Worm (Caenorhabditis elegans): Measurements from ENCODE around the gene R10E9.2.

R10E9.2 gene

DNA sequence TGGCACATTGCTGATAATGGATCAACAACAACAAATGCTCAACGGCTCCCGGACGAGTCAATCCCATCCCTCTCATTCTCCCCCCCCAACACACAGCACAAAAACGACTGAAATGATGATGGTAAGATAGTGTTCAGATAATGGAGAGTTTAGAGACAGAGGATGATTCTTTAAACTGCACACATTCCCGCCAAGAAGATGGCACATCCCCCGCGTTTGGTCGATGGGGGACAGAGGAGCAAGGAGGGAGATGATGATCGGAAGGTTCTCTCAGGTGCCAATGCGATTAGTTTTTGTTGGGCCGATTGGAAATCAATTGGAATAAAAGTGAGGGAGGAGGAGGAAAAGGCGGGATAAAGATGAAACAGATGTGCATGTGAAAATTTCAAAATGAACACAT, 36.7 kb downstream of the R10E9.2 start:
- no peak for TF ChIP-seq flt-1 (GFP tag; IDR thresholded peaks at IDR 0.05)
- no peak for TF ChIP-seq klf-2 (GFP tag; conservative IDR thresholded peaks at IDR 0.05)
- no peak for TF ChIP-seq cog-1 (tag; optimal IDR thresholded peaks at IDR 0.05)

- TF ChIP-seq T22C8.4 (GFP tag; IDR thresholded peaks at IDR 0.05) (no peak), tab-1 (GFP tag; IDR thresholded peaks at IDR 0.05) (no peak), ztf-23 (GFP tag; IDR thresholded peaks at IDR 0.05) (no peak), med-1 (GFP tag; optimal IDR thresholded peaks at IDR 0.05; ENCODE audit: insufficient read depth) (no peak), ztf-29 (GFP tag; IDR thresholded peaks at IDR 0.05) (no peak), klf-2 (GFP tag; conservative IDR thresholded peaks at IDR 0.05) (no peak), cog-1 (tag; optimal IDR thresholded peaks at IDR 0.05) (no peak), ref-1 (GFP tag; conservative IDR thresholded peaks at IDR 0.05) (no peak)
Measured at ce11 chrIII:3926801-3927200, 37.3 kb downstream of the R10E9.2 start.

DNA sequence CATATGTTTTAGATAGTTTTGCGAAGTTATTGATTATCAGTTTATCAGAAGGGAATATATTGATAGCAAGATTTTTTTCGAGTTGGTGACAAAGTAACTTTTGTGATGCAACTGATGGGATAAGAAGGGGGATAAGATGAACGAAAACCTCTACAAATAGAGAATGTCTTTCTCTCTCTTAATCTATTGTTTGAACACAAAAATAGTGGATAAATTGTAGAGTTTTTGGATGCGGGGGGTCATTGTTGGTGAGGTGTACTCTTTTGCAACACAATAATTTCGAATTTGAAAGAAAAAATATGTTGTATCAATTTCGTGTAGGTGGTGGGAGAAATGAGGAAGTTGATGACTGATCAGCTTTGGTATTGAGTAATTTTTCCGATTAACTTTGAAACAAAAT, 38.0 kb downstream of the R10E9.2 start, which contains the start of gene ZK1058.9:
Gene ZK1058.9 (minus strand): TSS at position 101 of the 400 bp plus-strand sequence.
- TF ChIP-seq klf-2 (GFP tag; conservative IDR thresholded peaks at IDR 0.05) (no peak), tab-1 (GFP tag; IDR thresholded peaks at IDR 0.05) (no peak), med-1 (GFP tag; optimal IDR thresholded peaks at IDR 0.05; ENCODE audit: insufficient read depth) (no peak), ref-1 (GFP tag; conservative IDR thresholded peaks at IDR 0.05) (no peak), ztf-29 (GFP tag; IDR thresholded peaks at IDR 0.05) (no peak), ztf-23 (GFP tag; IDR thresholded peaks at IDR 0.05) (no peak), flt-1 (GFP tag; IDR thresholded peaks at IDR 0.05) (no peak), T22C8.4 (GFP tag; IDR thresholded peaks at IDR 0.05) (no peak)

ce11 chrIII:3921646-3922328, 42.4 kb downstream of the R10E9.2 start, which contains the start of the genes metl-6 and nit-1:
TSS of gene metl-6 (minus strand) at chrIII:3921711.
TSS of gene nit-1 (plus strand) at chrIII:3922207.
- TF ChIP-seq cog-1 (tag; optimal IDR thresholded peaks at IDR 0.05) = no peak
- no peak for TF ChIP-seq tab-1 (GFP tag; IDR thresholded peaks at IDR 0.05)
- TF ChIP-seq klf-2 (GFP tag; conservative IDR thresholded peaks at IDR 0.05) = no peak

DNA sequence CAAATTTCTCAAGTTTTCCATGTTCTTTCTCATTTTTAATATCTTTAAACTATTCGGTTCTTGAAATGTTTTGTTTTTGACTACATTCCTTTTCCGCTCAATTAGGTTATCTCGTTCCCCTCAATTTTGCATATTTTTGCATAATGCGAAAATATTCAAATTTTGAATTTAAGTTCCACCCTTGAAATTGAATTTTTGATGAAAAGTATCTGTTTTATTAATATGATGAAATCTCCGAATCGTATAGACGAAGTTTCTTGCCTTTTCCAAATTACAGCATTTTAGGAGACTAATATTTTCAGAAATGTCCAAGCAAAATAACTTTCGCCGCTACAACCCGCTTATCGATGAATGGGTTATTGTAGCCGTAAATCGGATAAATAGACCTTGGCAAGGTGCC, 45.6 kb downstream of the R10E9.2 start, which contains the start of gene ZK1058.3:
Gene ZK1058.3 (plus strand): TSS at position 301 of the 400 bp plus-strand sequence.
- TF ChIP-seq T22C8.4 (GFP tag; IDR thresholded peaks at IDR 0.05) (no peak), ztf-29 (GFP tag; IDR thresholded peaks at IDR 0.05) (no peak), tab-1 (GFP tag; IDR thresholded peaks at IDR 0.05) (no peak)

DNA sequence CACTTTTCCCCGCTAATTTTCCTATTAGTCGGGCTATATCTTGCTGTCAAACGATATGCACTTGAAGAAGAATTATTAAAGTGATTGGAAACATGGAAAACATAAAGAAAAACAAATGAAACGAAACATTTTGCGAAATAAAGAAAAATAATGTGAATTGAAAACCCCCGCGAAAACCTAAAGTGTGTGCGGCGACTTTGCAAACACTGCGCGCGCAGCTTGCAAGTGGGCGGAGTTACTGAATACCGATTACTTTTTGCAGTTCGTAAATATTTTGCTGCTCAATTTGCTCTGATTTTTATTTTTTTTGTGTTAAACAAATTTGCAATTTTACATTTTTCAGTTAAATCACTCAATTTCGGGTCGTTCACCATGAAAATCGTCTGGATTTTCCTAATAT, 47.5 kb downstream of the R10E9.2 start, which contains the start of gene ccdc-47:
Gene ccdc-47 (plus strand): TSS at position 344 of the 400 bp plus-strand sequence.
- peak; percentile 66 for TF ChIP-seq T22C8.4 (GFP tag; IDR thresholded peaks at IDR 0.05)
- TF ChIP-seq tab-1 (GFP tag; IDR thresholded peaks at IDR 0.05) = peak; percentile 88
- peak; percentile 95 for TF ChIP-seq med-1 (GFP tag; optimal IDR thresholded peaks at IDR 0.05; ENCODE audit: insufficient read depth)
- TF ChIP-seq ref-1 (GFP tag; conservative IDR thresholded peaks at IDR 0.05) = 0 out of 2 replicates have a peak, but pooled peaks have one; percentile 22
- TF ChIP-seq ztf-23 (GFP tag; IDR thresholded peaks at IDR 0.05) = peak; percentile 89
- peak; percentile 77 for TF ChIP-seq klf-2 (GFP tag; conservative IDR thresholded peaks at IDR 0.05)
- peak; percentile 93 for TF ChIP-seq flt-1 (GFP tag; IDR thresholded peaks at IDR 0.05)
- TF ChIP-seq ztf-29 (GFP tag; IDR thresholded peaks at IDR 0.05) = no peak
- TF ChIP-seq cog-1 (tag; optimal IDR thresholded peaks at IDR 0.05) = peak; percentile 72

DNA sequence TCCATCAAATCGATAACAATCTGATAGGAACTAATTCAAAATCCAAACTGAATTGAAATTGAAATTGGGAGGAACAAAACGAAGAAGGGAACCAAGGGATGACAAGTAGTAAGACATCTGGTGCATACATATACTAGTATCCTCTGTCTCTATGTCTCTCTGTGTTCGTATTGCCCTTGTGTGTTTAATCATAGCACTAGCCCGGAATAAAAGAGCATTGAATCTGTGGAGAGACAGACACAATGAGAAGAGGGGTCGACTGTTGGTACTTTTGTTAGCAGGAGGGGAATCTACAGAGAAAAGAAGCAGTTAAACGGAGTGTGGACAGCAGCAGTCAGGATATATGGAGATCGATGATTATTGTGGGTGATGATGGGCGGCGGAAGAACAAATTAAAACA, 48.4 kb downstream of the R10E9.2 start:
- TF ChIP-seq ztf-23 (GFP tag; IDR thresholded peaks at IDR 0.05) (0 out of 2 replicates have a peak, but pooled peaks have one; percentile 28), cog-1 (tag; optimal IDR thresholded peaks at IDR 0.05) (no peak), ref-1 (GFP tag; conservative IDR thresholded peaks at IDR 0.05) (no peak), T22C8.4 (GFP tag; IDR thresholded peaks at IDR 0.05) (no peak), tab-1 (GFP tag; IDR thresholded peaks at IDR 0.05) (no peak), flt-1 (GFP tag; IDR thresholded peaks at IDR 0.05) (no peak), ztf-29 (GFP tag; IDR thresholded peaks at IDR 0.05) (peak; percentile 40; the same call in 1 of the 2 replicates), med-1 (GFP tag; optimal IDR thresholded peaks at IDR 0.05; ENCODE audit: insufficient read depth) (no peak), klf-2 (GFP tag; conservative IDR thresholded peaks at IDR 0.05) (no peak)

- no peak for TF ChIP-seq ztf-29 (GFP tag; IDR thresholded peaks at IDR 0.05)
- no peak for TF ChIP-seq ztf-23 (GFP tag; IDR thresholded peaks at IDR 0.05)
- TF ChIP-seq klf-2 (GFP tag; conservative IDR thresholded peaks at IDR 0.05) = no peak
- TF ChIP-seq cog-1 (tag; optimal IDR thresholded peaks at IDR 0.05) = no peak
- TF ChIP-seq ref-1 (GFP tag; conservative IDR thresholded peaks at IDR 0.05) = no peak
- no peak for TF ChIP-seq tab-1 (GFP tag; IDR thresholded peaks at IDR 0.05)
- no peak for TF ChIP-seq med-1 (GFP tag; optimal IDR thresholded peaks at IDR 0.05; ENCODE audit: insufficient read depth)
- TF ChIP-seq T22C8.4 (GFP tag; IDR thresholded peaks at IDR 0.05) = no peak
- TF ChIP-seq flt-1 (GFP tag; IDR thresholded peaks at IDR 0.05) = no peak
Measured at ce11 chrIII:3914836-3915235, 49.3 kb downstream of the R10E9.2 start.

ce11 chrIII:3914049-3914448, 50.1 kb downstream of the R10E9.2 start, which contains the start of gene pat-3:
TSS of gene pat-3 (minus strand) at chrIII:3914149.
- TF ChIP-seq T22C8.4 (GFP tag; IDR thresholded peaks at IDR 0.05) (no peak), ztf-23 (GFP tag; IDR thresholded peaks at IDR 0.05) (no peak), cog-1 (tag; optimal IDR thresholded peaks at IDR 0.05) (no peak), klf-2 (GFP tag; conservative IDR thresholded peaks at IDR 0.05) (no peak), tab-1 (GFP tag; IDR thresholded peaks at IDR 0.05) (no peak), med-1 (GFP tag; optimal IDR thresholded peaks at IDR 0.05; ENCODE audit: insufficient read depth) (no peak), ztf-29 (GFP tag; IDR thresholded peaks at IDR 0.05) (no peak), ref-1 (GFP tag; conservative IDR thresholded peaks at IDR 0.05) (no peak), flt-1 (GFP tag; IDR thresholded peaks at IDR 0.05) (no peak)
